Worm (Caenorhabditis elegans) whole organism, L2 larva: Measurements from ENCODE around the gene epi-1.

Experiments
- F13H6.1 ChIP-seq: sonication (generic microtip); optimal IDR thresholded peaks from 2 replicates; lab custom pipeline; 2016; ENCODE audit warnings: missing genetic modification characterization, missing compliant biosample characterization
- R02D3.7 ChIP-seq: fragments of 150-350 bp; optimal IDR thresholded peaks from 2 replicates; lab custom pipeline; 2014; ENCODE audit warnings: missing biosample characterization, missing genetic modification characterization
- Y55F3AM.14 ChIP-seq: fragments of 200-800 bp; sonication (Bioruptor generic); optimal IDR thresholded peaks from 2 replicates; lab custom pipeline; 2018; ENCODE audit warnings: mild to moderate bottlenecking, missing genetic modification characterization, missing compliant biosample characterization
- ZK546.5 ChIP-seq: sonication (generic microtip); optimal IDR thresholded peaks from 2 replicates; lab custom pipeline; 2017; ENCODE audit warnings: missing biosample characterization, missing genetic modification characterization
- ama-1 ChIP-seq: fragments of 150-350 bp; optimal IDR thresholded peaks from 2 replicates; lab custom pipeline; 2018; ENCODE audit warnings: inconsistent platforms
- blmp-1 ChIP-seq: sonication (generic microtip); optimal IDR thresholded peaks from 2 replicates; lab custom pipeline; 2017; ENCODE audit warnings: missing genetic modification characterization, mild to moderate bottlenecking, missing compliant biosample characterization, antibody characterized with exemption, moderate library complexity; ENCODE audit not compliant: insufficient read depth
- ceh-82 ChIP-seq: fragments of 150-350 bp; optimal IDR thresholded peaks from 2 replicates; lab custom pipeline; 2014; ENCODE audit warnings: missing biosample characterization, missing genetic modification characterization
- crh-2 ChIP-seq: sonication (generic microtip); optimal IDR thresholded peaks from 2 replicates; lab custom pipeline; 2017; ENCODE audit warnings: missing biosample characterization, missing genetic modification characterization
- dmd-4 ChIP-seq: sonication (generic microtip); optimal IDR thresholded peaks from 2 replicates; lab custom pipeline; 2017; ENCODE audit warnings: missing biosample characterization, missing genetic modification characterization
- egl-27 ChIP-seq: sonication (generic microtip); optimal IDR thresholded peaks from 3 replicates; lab custom pipeline; 2017; ENCODE audit warnings: missing biosample characterization, missing genetic modification reagents, missing genetic modification characterization
- elt-1 ChIP-seq: fragments of 150-350 bp; optimal IDR thresholded peaks from 2 replicates; lab custom pipeline; 2014; ENCODE audit warnings: missing biosample characterization, missing genetic modification characterization
- elt-3 ChIP-seq: sonication (generic microtip); optimal IDR thresholded peaks from 2 replicates; lab custom pipeline; 2017; ENCODE audit warnings: missing biosample characterization, missing genetic modification characterization
- fos-1 ChIP-seq: fragments of 150-350 bp; optimal IDR thresholded peaks from 2 replicates; lab custom pipeline; 2014; ENCODE audit warnings: missing biosample characterization, missing genetic modification characterization
- lin-11 ChIP-seq: fragments of 150-350 bp; sonication (generic microtip); optimal IDR thresholded peaks from 2 replicates; lab custom pipeline; 2014; ENCODE audit warnings: missing biosample characterization, missing genetic modification characterization, inconsistent platforms, mixed read lengths
- lin-13 ChIP-seq: fragments of 150-350 bp; optimal IDR thresholded peaks from 2 replicates; lab custom pipeline; 2014; ENCODE audit warnings: missing biosample characterization, missing genetic modification reagents, missing genetic modification characterization
- mbf-1 ChIP-seq: sonication (generic microtip); optimal IDR thresholded peaks from 2 replicates; lab custom pipeline; 2017; ENCODE audit warnings: missing biosample characterization, missing genetic modification characterization
- mdl-1 ChIP-seq, 2 experiments: fragments of 150-350 bp in 1 of 2; sonication (generic microtip) in 1 of 2; optimal IDR thresholded peaks; 2 replicates each; lab custom pipeline; 2017; ENCODE audit warnings: missing biosample characterization in 2 of 2, missing genetic modification characterization in 2 of 2
- nhr-10 ChIP-seq: sonication (generic microtip); optimal IDR thresholded peaks from 2 replicates; lab custom pipeline; 2017; ENCODE audit warnings: missing biosample characterization, missing genetic modification characterization
- nhr-11 ChIP-seq: fragments of 150-350 bp; optimal IDR thresholded peaks from 2 replicates; lab custom pipeline; 2014; ENCODE audit warnings: missing biosample characterization, missing genetic modification characterization
- nhr-129 ChIP-seq: fragments of 150-350 bp; optimal IDR thresholded peaks from 2 replicates; lab custom pipeline; 2014; ENCODE audit warnings: missing biosample characterization, missing genetic modification characterization
- nhr-21 ChIP-seq: fragments of 150-350 bp; optimal IDR thresholded peaks from 2 replicates; lab custom pipeline; 2014; ENCODE audit warnings: missing biosample characterization, missing genetic modification characterization
- nhr-6 ChIP-seq: fragments of 150-350 bp; optimal IDR thresholded peaks from 2 replicates; lab custom pipeline; 2014; ENCODE audit warnings: missing biosample characterization, missing genetic modification characterization
- skn-1 ChIP-seq: sonication (generic microtip); optimal IDR thresholded peaks from 2 replicates; lab custom pipeline; 2017; ENCODE audit warnings: missing biosample characterization, missing genetic modification characterization
- sma-3 ChIP-seq: sonication (generic microtip); optimal IDR thresholded peaks from 2 replicates; lab custom pipeline; 2016; ENCODE audit warnings: missing genetic modification reagents, missing genetic modification characterization, missing compliant biosample characterization
- sma-9 ChIP-seq, 2 experiments: fragments of 150-350 bp in 1 of 2; sonication (generic microtip) in 1 of 2; optimal IDR thresholded peaks; 2 replicates each; lab custom pipeline; 2014 to 2016; ENCODE audit warnings: missing genetic modification characterization in 2 of 2, mild to moderate bottlenecking in 1 of 2, missing biosample characterization in 1 of 2, missing compliant biosample characterization in 1 of 2, missing genetic modification reagents in 1 of 2, moderate library complexity in 1 of 2
- unc-39 ChIP-seq: fragments of 150-350 bp; optimal IDR thresholded peaks from 2 replicates; lab custom pipeline; 2014; ENCODE audit warnings: missing biosample characterization, missing genetic modification characterization
- unc-62 ChIP-seq: fragments of 150-350 bp; optimal IDR thresholded peaks from 2 replicates; lab custom pipeline; 2014; ENCODE audit warnings: missing biosample characterization, missing genetic modification reagents, missing genetic modification characterization
- ztf-1 ChIP-seq: fragments of 200-800 bp; sonication (Bioruptor generic); conservative IDR thresholded peaks from 2 replicates; pipeline ENCODE4 v1.3.6; 2022; ENCODE audit warnings: missing genetic modification characterization, missing compliant biosample characterization
- ztf-11 ChIP-seq: sonication (generic microtip); optimal IDR thresholded peaks from 2 replicates; lab custom pipeline; 2017; ENCODE audit warnings: missing biosample characterization, missing genetic modification characterization
- ztf-4 ChIP-seq: fragments of 150-350 bp; optimal IDR thresholded peaks from 2 replicates; lab custom pipeline; 2014; ENCODE audit warnings: missing biosample characterization, missing genetic modification characterization

Gene epi-1

DNA sequence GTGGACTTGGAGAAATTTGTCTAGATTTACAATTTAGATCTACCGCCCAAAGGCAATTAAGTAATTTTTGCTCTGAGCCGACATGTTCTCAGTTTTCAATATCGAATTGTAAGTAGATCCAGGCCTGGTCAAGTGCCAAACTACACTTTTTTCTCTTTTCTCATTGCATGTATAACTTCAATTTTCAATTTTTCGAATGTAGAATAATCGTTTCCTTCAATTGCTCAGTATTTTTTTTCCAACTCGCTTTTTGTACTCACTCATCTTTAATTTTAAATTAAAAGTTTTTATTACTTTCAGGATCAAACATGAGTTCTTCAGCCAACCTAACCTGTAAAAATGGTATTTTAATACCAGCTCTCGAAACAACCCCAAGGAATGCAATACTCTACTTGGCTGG, 49.7 kb downstream of the epi-1 start, which contains the start of gene ncx-3:
TSS of gene ncx-3 (plus strand) at position 301 of the 400 bp plus-strand sequence.
- no peak for TF ChIP-seq sma-9 (GFP tag; optimal IDR thresholded peaks at IDR 0.05; lab: Kevin White, UChicago)
- no peak for TF ChIP-seq sma-9 (tag; optimal IDR thresholded peaks at IDR 0.05; lab: Kevin White, UChicago)
- TF ChIP-seq ZK546.5 (tag; lab: Kevin White, UChicago), result no peak
- TF ChIP-seq ztf-11 (tag; lab: Kevin White, UChicago), result no peak
- no peak for TF ChIP-seq lin-11
- TF ChIP-seq unc-62 (GFP tag; lab: Kevin White, UChicago), result no peak
- TF ChIP-seq mdl-1 (tag; optimal IDR thresholded peaks at IDR 0.05; lab: Kevin White, UChicago), result no peak
- no peak for TF ChIP-seq R02D3.7
- no peak for TF ChIP-seq nhr-6
- no peak for TF ChIP-seq ztf-1 (GFP tag; lab: Robert Waterston, UW)
- TF ChIP-seq sma-3 (GFP tag; lab: Kevin White, UChicago), result no peak
- TF ChIP-seq ztf-4 (tag; lab: Kevin White, UChicago), result no peak
- TF ChIP-seq nhr-129 (tag; lab: Kevin White, UChicago), result no peak
- no peak for TF ChIP-seq unc-39
- TF ChIP-seq skn-1 (tag; lab: Kevin White, UChicago), result no peak
- no peak for TF ChIP-seq egl-27 (tag; lab: Kevin White, UChicago)
- no peak for TF ChIP-seq nhr-11
- no peak for TF ChIP-seq fos-1 (tag; lab: Kevin White, UChicago)
- no peak for TF ChIP-seq Y55F3AM.14 (GFP tag; lab: Kevin White, UChicago)
- TF ChIP-seq dmd-4, result no peak
- no peak for TF ChIP-seq blmp-1

DNA sequence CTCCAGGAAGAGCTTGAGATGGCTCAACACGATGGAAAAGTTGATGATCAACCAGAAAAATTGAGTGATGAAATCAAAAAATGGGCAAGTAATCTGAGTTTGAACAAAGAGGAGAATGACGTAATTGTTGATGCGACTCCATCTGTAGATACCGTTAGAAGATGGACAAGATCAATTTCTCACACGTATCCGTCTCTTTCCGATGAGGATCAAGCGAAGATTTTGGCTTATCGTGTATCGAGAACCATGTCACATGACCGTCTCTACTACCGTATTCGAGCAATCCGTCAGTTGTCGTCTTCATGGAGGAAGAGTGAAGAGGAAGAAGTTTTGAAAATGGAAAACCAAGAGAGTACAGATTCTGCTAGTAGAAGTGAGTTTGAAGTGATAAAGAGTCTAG, 51.5 kb downstream of the epi-1 start:
- TF ChIP-seq fos-1 (tag; lab: Kevin White, UChicago), result no peak
- TF ChIP-seq elt-1 (tag; lab: Kevin White, UChicago), result peak; percentile 25

DNA sequence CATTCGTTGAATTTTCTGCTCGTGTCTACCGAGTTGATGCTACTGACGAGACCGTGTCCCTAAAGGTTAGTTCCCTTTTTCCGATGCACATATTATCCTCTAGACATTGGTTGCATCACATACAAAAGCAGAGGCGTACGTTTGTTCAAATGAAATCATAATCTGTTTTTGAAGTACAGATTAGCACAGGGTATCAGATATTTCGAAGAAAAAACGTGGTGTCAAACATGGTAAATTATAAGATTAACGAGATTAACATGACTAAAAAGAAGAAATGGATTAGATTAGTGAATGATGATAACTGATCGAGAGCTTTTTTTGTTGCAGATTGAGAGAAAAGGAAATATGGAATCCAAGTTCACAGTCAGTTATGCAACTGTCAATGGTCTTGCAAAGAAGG, 52.2 kb downstream of the epi-1 start:
- TF ChIP-seq unc-39 (no peak), mbf-1 (tag; lab: Kevin White, UChicago) (no peak), egl-27 (tag; lab: Kevin White, UChicago) (no peak), nhr-10 (tag; lab: Kevin White, UChicago) (no peak), ZK546.5 (tag; lab: Kevin White, UChicago) (no peak), nhr-6 (no peak), F13H6.1 (tag; lab: Kevin White, UChicago) (no peak), elt-3 (no peak), sma-9 (GFP tag; optimal IDR thresholded peaks at IDR 0.05; lab: Kevin White, UChicago) (no peak), sma-9 (tag; optimal IDR thresholded peaks at IDR 0.05; lab: Kevin White, UChicago) (no peak), nhr-129 (tag; lab: Kevin White, UChicago) (no peak), elt-1 (tag; lab: Kevin White, UChicago) (no peak), lin-13 (no peak), fos-1 (tag; lab: Kevin White, UChicago) (no peak), ama-1 (lab: Kevin White, UChicago) (no peak), nhr-11 (no peak)

DNA sequence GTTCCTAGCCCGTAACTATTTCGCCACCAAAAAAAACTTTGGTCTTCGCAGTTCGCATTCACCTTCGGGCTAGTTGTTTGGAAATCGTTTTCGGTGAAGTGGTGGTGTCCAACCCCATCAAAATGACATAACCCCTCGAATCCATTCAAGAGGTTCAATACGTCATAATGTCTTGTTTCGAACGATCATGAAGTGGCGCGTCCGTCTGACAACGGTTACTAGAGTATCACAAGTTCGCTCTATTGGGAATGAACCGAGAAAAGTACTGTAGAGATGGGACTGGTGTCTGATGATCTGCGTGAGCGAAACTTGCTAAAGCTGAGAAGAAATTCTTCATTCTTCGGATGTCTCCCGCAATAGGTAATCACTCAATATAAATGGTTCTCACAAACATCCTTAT, 61.1 kb downstream of the epi-1 start, which contains the start of gene ZC168.2:
TSS of gene ZC168.2 (plus strand) at position 301 of the 400 bp plus-strand sequence.
- no peak for TF ChIP-seq ceh-82 (tag; lab: Kevin White, UChicago)
- no peak for TF ChIP-seq elt-3
- TF ChIP-seq nhr-21, result no peak
- no peak for TF ChIP-seq blmp-1
- no peak for TF ChIP-seq crh-2
